Worm (Caenorhabditis elegans): ENCODE measurements around the gene famh-161.
"Not testable (repeated sequence)": the region's sequence is repeated elsewhere in the genome, so short reads cannot be mapped to it uniquely, and the experiment has no call there.

DNA sequence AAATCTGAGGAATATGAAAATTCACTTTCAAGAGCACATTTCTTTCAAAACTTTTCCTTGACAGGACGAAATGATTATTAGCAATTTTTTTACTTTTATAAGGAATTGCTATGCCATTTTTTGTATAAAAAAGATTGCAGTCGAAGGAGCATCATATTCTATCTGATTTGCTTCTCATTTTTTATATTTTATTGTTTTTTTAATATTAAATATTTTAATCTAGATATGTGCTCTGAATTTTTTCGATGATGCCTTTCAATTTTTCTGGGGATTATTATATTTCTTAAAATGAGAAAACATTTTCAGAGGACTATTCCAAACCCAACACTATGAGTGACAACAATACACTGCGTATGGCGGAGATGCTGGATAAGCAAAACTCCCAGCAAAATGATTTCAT is 30.1 kb upstream of the famh-161 start, which contains the start of gene F26F2.13:
- not testable (repeated sequence) for TF ChIP-seq nhr-76 (tag; optimal IDR thresholded peaks at IDR 0.05); flh-1 (GFP tag; optimal IDR thresholded peaks at IDR 0.05); ces-1 (GFP tag; optimal IDR thresholded peaks at IDR 0.05); unc-62 (GFP tag; optimal IDR thresholded peaks at IDR 0.05); lin-32 (GFP tag; optimal IDR thresholded peaks at IDR 0.05); tbx-8 (GFP tag; optimal IDR thresholded peaks at IDR 0.05); nhr-12 (tag; optimal IDR thresholded peaks at IDR 0.05); ztf-11 (tag; optimal IDR thresholded peaks at IDR 0.05); lsy-2 (tag; optimal IDR thresholded peaks at IDR 0.05); elt-1 (tag; optimal IDR thresholded peaks at IDR 0.05; ENCODE audit: borderline replicate concordance, insufficient read depth); unc-39 (tag; optimal IDR thresholded peaks at IDR 0.05)

All from whole organism, mixed stage, embryonic.